Fruit fly (Drosophila melanogaster) whole organism, embryonic: ENCODE results near the gene CG44005.
A peak's percentile ranks its signal among the peaks of the same experiment; 100 is the strongest.

ENCODE experiments used
- Bgb ChIP-seq: fragments of 200-800 bp; sonication (Bioruptor generic); IDR thresholded peaks from 2 replicates; pipeline ENCODE4 v1.3.6; 2022; ENCODE audit warnings: missing biosample characterization, missing genetic modification characterization; ENCODE audit not compliant: partially characterized antibody
- Blimp-1 ChIP-seq: fragments of 200-800 bp; sonication (Bioruptor generic); optimal IDR thresholded peaks from 3 replicates; lab custom pipeline; 2018; ENCODE audit warnings: missing biosample characterization, missing genetic modification characterization, mild to moderate bottlenecking, moderate library complexity, missing genetic modification reagents
- CG10267 ChIP-seq: fragments of 200-800 bp; sonication (Bioruptor generic); optimal IDR thresholded peaks from 2 replicates; lab custom pipeline; 2018; ENCODE audit warnings: missing biosample characterization, mild to moderate bottlenecking, missing genetic modification characterization, moderate library complexity
- CG11093 ChIP-seq: fragments of 200-800 bp; sonication (Bioruptor generic); IDR thresholded peaks from 3 replicates; pipeline ENCODE4 v1.3.6; 2022; ENCODE audit warnings: missing biosample characterization, missing genetic modification characterization
- CG11696 ChIP-seq: fragments of 200-800 bp; sonication (Bioruptor generic); IDR thresholded peaks from 2 replicates; pipeline ENCODE4 v1.3.6; 2022; ENCODE audit warnings: missing biosample characterization, missing genetic modification characterization
- CG12236 ChIP-seq: fragments of 200-800 bp; sonication (Bioruptor generic); optimal IDR thresholded peaks from 2 replicates; lab custom pipeline; 2016; ENCODE audit warnings: missing biosample characterization, missing genetic modification characterization
- CG12391 ChIP-seq: fragments of 200-800 bp; sonication (Bioruptor generic); optimal IDR thresholded peaks from 3 replicates; lab custom pipeline; 2018; ENCODE audit warnings: missing biosample characterization, mild to moderate bottlenecking, missing genetic modification characterization, moderate library complexity
- CG13424 ChIP-seq: fragments of 200-800 bp; sonication (Bioruptor generic); optimal IDR thresholded peaks from 2 replicates; lab custom pipeline; 2019; ENCODE audit warnings: missing biosample characterization, mild to moderate bottlenecking, missing genetic modification characterization, moderate library complexity
- CG13624 ChIP-seq: fragments of 200-800 bp; sonication (Bioruptor generic); optimal IDR thresholded peaks from 2 replicates; lab custom pipeline; 2016; ENCODE audit warnings: missing biosample characterization, missing genetic modification characterization
- CG14667 ChIP-seq: fragments of 200-800 bp; sonication (Bioruptor generic); IDR thresholded peaks from 2 replicates; pipeline ENCODE4 v1.3.6; 2022; ENCODE audit warnings: missing biosample characterization, missing genetic modification characterization
- CG14710 ChIP-seq: fragments of 200-800 bp; sonication (Bioruptor generic); optimal IDR thresholded peaks from 3 replicates; lab custom pipeline; 2019; ENCODE audit warnings: missing biosample characterization, mild to moderate bottlenecking, missing genetic modification characterization, moderate library complexity
- CG14860 ChIP-seq: fragments of 200-800 bp; sonication (Bioruptor generic); IDR thresholded peaks from 3 replicates; pipeline ENCODE4 v1.3.6; 2022; ENCODE audit warnings: missing biosample characterization, missing genetic modification characterization; ENCODE audit not compliant: partially characterized antibody
- CG15601 ChIP-seq: fragments of 200-800 bp; sonication (Bioruptor generic); optimal IDR thresholded peaks from 3 replicates; lab custom pipeline; 2019; ENCODE audit warnings: missing biosample characterization, mild to moderate bottlenecking, missing genetic modification characterization, moderate library complexity
- CG1602 ChIP-seq: fragments of 200-800 bp; sonication (Bioruptor generic); optimal IDR thresholded peaks from 3 replicates; lab custom pipeline; 2016; ENCODE audit warnings: missing biosample characterization, missing genetic modification characterization
- CG1603 ChIP-seq: fragments of 200-800 bp; sonication (Bioruptor generic); optimal IDR thresholded peaks from 2 replicates; lab custom pipeline; 2019; ENCODE audit warnings: missing biosample characterization, mild to moderate bottlenecking, missing genetic modification characterization, moderate library complexity
- CG18262 ChIP-seq: fragments of 200-800 bp; optimal IDR thresholded peaks from 3 replicates; lab custom pipeline; 2019; ENCODE audit warnings: missing biosample characterization, mild to moderate bottlenecking, missing genetic modification characterization, moderate library complexity
- CG31441 ChIP-seq: fragments of 200-800 bp; sonication (Bioruptor generic); IDR thresholded peaks from 2 replicates; pipeline ENCODE4 v1.3.6; 2022; ENCODE audit warnings: missing biosample characterization, missing genetic modification characterization
- CG33557 ChIP-seq: fragments of 200-800 bp; sonication (Bioruptor generic); optimal IDR thresholded peaks from 2 replicates; lab custom pipeline; 2019; ENCODE audit warnings: missing biosample characterization, mild to moderate bottlenecking, missing genetic modification characterization, moderate library complexity
- CG7271 ChIP-seq: fragments of 200-800 bp; sonication (Bioruptor generic); optimal IDR thresholded peaks from 2 replicates; lab custom pipeline; 2018; ENCODE audit warnings: missing biosample characterization, mild to moderate bottlenecking, missing genetic modification characterization, moderate library complexity
- CG8388 ChIP-seq: fragments of 200-800 bp; sonication (Bioruptor generic); optimal IDR thresholded peaks from 2 replicates; lab custom pipeline; 2019; ENCODE audit warnings: missing biosample characterization, mild to moderate bottlenecking, missing genetic modification characterization, moderate library complexity
- CG9876 ChIP-seq: fragments of 200-800 bp; sonication (Bioruptor generic); optimal IDR thresholded peaks from 2 replicates; lab custom pipeline; 2016; ENCODE audit warnings: missing biosample characterization, missing genetic modification characterization
- Dad ChIP-seq: fragments of 200-800 bp; sonication (Bioruptor generic); optimal IDR thresholded peaks from 3 replicates; lab custom pipeline; 2016; ENCODE audit warnings: missing biosample characterization, missing genetic modification characterization
- Dbx ChIP-seq: fragments of 200-800 bp; sonication (Bioruptor generic); IDR thresholded peaks from 3 replicates; pipeline ENCODE4 v1.3.6; 2022; ENCODE audit warnings: missing biosample characterization, missing genetic modification characterization
- HLHmδ ChIP-seq: fragments of 200-800 bp; sonication (Bioruptor generic); optimal IDR thresholded peaks from 2 replicates; lab custom pipeline; 2018; ENCODE audit warnings: missing biosample characterization, mild to moderate bottlenecking, missing genetic modification characterization, moderate library complexity
- Hmx ChIP-seq: fragments of 200-800 bp; sonication (Bioruptor generic); optimal IDR thresholded peaks from 2 replicates; lab custom pipeline; 2016; ENCODE audit warnings: missing biosample characterization, missing genetic modification characterization
- Hr51 ChIP-seq, 2 experiments: fragments of 200-800 bp; sonication (Bioruptor generic); optimal IDR thresholded peaks; 2 replicates in 1 of 2; 3 replicates in 1 of 2; lab custom pipeline; 2016 to 2018; ENCODE audit warnings: missing biosample characterization in 2 of 2, missing genetic modification characterization in 2 of 2, mild to moderate bottlenecking in 1 of 2, moderate library complexity in 1 of 2
- Hr78 ChIP-seq, 2 experiments: fragments of 200-800 bp in 1 of 2; fragments of >200 bp in 1 of 2; sonication (Bioruptor generic) in 1 of 2; optimal IDR thresholded peaks; 2 replicates each; lab custom pipeline; 2017 to 2019; ENCODE audit warnings: missing biosample characterization in 2 of 2, missing genetic modification characterization in 2 of 2, mild to moderate bottlenecking in 1 of 2, moderate library complexity in 1 of 2
- Mes4 ChIP-seq: fragments of 200-800 bp; sonication (Bioruptor generic); optimal IDR thresholded peaks from 2 replicates; lab custom pipeline; 2016; ENCODE audit warnings: missing biosample characterization, missing genetic modification characterization
- Ptx1 ChIP-seq: fragments of 200-800 bp; sonication (Bioruptor generic); IDR thresholded peaks from 2 replicates; pipeline ENCODE4 v1.3.6; 2022; ENCODE audit warnings: missing biosample characterization, missing genetic modification characterization
- az2 ChIP-seq: fragments of 200-800 bp; sonication (Bioruptor generic); optimal IDR thresholded peaks from 3 replicates; lab custom pipeline; 2016; ENCODE audit warnings: missing biosample characterization, missing genetic modification characterization
- cwo ChIP-seq: fragments of 200-800 bp; sonication (Bioruptor generic); optimal IDR thresholded peaks from 3 replicates; lab custom pipeline; 2017; ENCODE audit warnings: missing biosample characterization, missing genetic modification characterization, mild to moderate bottlenecking, moderate library complexity, missing genetic modification reagents
- fd96Cb ChIP-seq: fragments of 200-800 bp; sonication (Bioruptor generic); optimal IDR thresholded peaks from 2 replicates; lab custom pipeline; 2018; ENCODE audit warnings: missing biosample characterization, mild to moderate bottlenecking, missing genetic modification characterization, moderate library complexity
- gem ChIP-seq: fragments of 200-800 bp; sonication (Bioruptor generic); optimal IDR thresholded peaks from 2 replicates; lab custom pipeline; 2019; ENCODE audit warnings: missing biosample characterization, mild to moderate bottlenecking, missing genetic modification characterization, moderate library complexity
- ken ChIP-seq: fragments of 200-800 bp; sonication (Bioruptor generic); IDR thresholded peaks from 3 replicates; pipeline ENCODE4 v1.3.6; 2022; ENCODE audit warnings: missing biosample characterization, missing genetic modification characterization
- nau ChIP-seq: fragments of 200-800 bp; sonication (Bioruptor generic); optimal IDR thresholded peaks from 3 replicates; lab custom pipeline; 2017; ENCODE audit warnings: missing biosample characterization, mild to moderate bottlenecking, missing genetic modification characterization, missing genetic modification reagents
- odd ChIP-seq: fragments of 200-800 bp; sonication (Bioruptor generic); optimal IDR thresholded peaks from 2 replicates; lab custom pipeline; 2017; ENCODE audit warnings: missing biosample characterization, mild to moderate bottlenecking, missing genetic modification characterization
- sens-2 ChIP-seq: fragments of 200-800 bp; sonication (Bioruptor generic); IDR thresholded peaks from 2 replicates; pipeline ENCODE4 v1.3.6; 2022; ENCODE audit warnings: missing biosample characterization, missing genetic modification characterization
- shn ChIP-seq: fragments of 200-800 bp; sonication (Bioruptor generic); optimal IDR thresholded peaks from 3 replicates; lab custom pipeline; 2016; ENCODE audit warnings: missing biosample characterization, missing genetic modification characterization
- sisA ChIP-seq: fragments of 200-800 bp; sonication (Bioruptor generic); IDR thresholded peaks from 2 replicates; pipeline ENCODE4 v1.3.6; 2022; ENCODE audit warnings: missing biosample characterization, missing genetic modification characterization
- slbo ChIP-seq: fragments of 200-800 bp; sonication (Bioruptor generic); IDR thresholded peaks from 2 replicates; pipeline ENCODE4 v1.3.6; 2022; ENCODE audit warnings: missing biosample characterization, missing genetic modification characterization
- tll ChIP-seq, 2 experiments: fragments of 200-800 bp in 1 of 2; fragments of >200 bp in 1 of 2; sonication (Bioruptor generic) in 1 of 2; optimal IDR thresholded peaks; 2 replicates each; lab custom pipeline; 2017 to 2019; ENCODE audit warnings: missing biosample characterization in 2 of 2, missing genetic modification characterization in 2 of 2, mild to moderate bottlenecking in 1 of 2, moderate library complexity in 1 of 2
- ttk ChIP-seq: fragments of 200-800 bp; sonication (Bioruptor generic); IDR thresholded peaks from 2 replicates; pipeline ENCODE4 v2.1.2; 2022; ENCODE audit warnings: missing biosample characterization, missing genetic modification characterization
- tup ChIP-seq: fragments of 200-800 bp; sonication (Bioruptor generic); optimal IDR thresholded peaks from 2 replicates; lab custom pipeline; 2016; ENCODE audit warnings: missing biosample characterization, mild to moderate bottlenecking, missing genetic modification characterization, moderate library complexity
- zen ChIP-seq: fragments of 200-800 bp; sonication (Bioruptor generic); optimal IDR thresholded peaks from 3 replicates; lab custom pipeline; 2018; ENCODE audit warnings: missing biosample characterization, mild to moderate bottlenecking, missing genetic modification characterization, moderate library complexity
- zen2 ChIP-seq: fragments of 200-800 bp; sonication (Bioruptor generic); IDR thresholded peaks from 3 replicates; pipeline ENCODE4 v1.3.6; 2022; ENCODE audit warnings: missing biosample characterization, missing genetic modification characterization; ENCODE audit not compliant: partially characterized antibody

CG44005 gene

DNA sequence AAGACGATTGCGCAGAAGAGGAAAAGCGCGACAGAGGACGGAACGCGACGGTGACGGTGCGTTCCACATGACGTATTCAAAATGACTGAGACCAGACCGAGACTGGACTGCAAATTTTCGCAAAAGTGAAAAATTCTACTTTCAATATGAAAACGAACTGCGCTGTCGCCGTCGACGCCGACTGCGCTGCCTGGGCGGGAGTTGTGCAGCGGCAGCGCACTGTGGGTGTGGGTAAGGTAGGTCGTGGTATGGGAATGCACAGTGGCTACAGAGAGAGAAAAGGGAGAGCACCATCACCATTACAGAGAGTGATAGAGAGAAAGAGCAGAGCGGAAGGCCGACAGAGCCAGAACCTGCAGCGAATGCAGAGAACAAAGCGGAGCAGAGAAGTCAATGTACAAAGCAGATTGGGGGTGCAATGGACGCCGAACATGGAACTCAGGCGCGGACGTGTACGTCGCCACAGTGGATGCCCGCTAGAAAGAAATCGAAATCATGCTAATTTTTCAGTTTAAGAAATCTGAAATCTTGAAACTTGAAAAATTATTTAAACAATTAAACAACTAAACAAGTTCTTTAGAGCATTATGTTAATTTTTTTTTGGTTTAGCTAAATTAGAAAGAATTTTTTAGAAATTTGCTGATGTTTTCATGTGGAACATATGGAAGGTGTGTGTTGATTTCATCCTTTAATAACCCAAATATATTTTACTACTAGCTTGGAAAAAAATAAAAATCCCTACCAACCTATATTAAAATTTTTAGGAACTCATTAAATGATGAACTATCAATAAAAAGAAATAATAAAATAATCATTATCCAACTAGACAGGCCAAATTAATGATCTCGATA lies 7.1 kb downstream of the CG44005 start, which contains the start of gene Eip75B (continued):
- no peak for TF ChIP-seq CG1602
- no peak for TF ChIP-seq shn
- no peak for TF ChIP-seq CG11696 (GFP tag; lab: Robert Waterston, UW)
- TF ChIP-seq tll (GFP tag; optimal IDR thresholded peaks at IDR 0.05; lab: Kevin White, UChicago), result no peak
- TF ChIP-seq, all 482 proteins: peak for 39

DNA sequence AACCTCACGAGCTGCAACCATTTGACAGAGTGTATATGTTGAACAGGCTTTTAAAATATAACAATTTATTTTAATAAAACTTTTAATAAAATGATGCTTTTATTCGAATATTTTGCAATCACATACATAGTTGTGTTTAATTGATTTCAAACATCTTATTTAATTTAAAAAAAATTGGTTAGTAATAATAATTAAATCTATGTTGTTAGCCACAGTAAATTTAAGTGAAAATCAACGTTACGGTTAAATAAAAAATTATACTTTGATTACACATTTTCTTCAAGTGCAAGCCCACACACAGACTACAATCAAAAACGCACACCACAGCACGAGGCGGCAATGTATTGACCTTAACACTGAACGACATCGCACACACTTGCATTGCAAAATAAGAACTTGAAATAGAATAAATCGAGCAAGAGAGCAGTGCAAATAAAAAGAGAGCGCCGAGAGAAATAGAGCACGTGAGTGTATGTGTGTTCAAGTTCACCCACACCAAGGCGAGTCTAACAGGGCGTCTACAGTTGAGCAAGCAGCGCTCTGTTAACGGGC lies 8.9 kb downstream of the CG44005 start:
- TF ChIP-seq CG7271 (tag; lab: Kevin White, UChicago), result no peak
- TF ChIP-seq cwo (GFP tag; lab: Kevin White, UChicago), result peak; percentile 27
- TF ChIP-seq CG13424 (tag; lab: Kevin White, UChicago), result peak; percentile 44
- TF ChIP-seq CG12391 (tag; lab: Kevin White, UChicago), result peak; percentile 56
- peak; percentile 21 for TF ChIP-seq fd96Cb
- no peak for TF ChIP-seq sens-2 (GFP tag; lab: Robert Waterston, UW)
- no peak for TF ChIP-seq Bgb (GFP tag; lab: Robert Waterston, UW)
- TF ChIP-seq nau (GFP tag; lab: Kevin White, UChicago), result no peak
- TF ChIP-seq Dbx (GFP tag; lab: Robert Waterston, UW), result no peak
- no peak for TF ChIP-seq zen2 (GFP tag; lab: Robert Waterston, UW)
- TF ChIP-seq Mes4 (GFP tag; lab: Kevin White, UChicago), result no peak
- TF ChIP-seq Ptx1, result 0 out of 2 replicates have a peak, but pooled peaks have one; percentile 24
- peak; percentile 17 for TF ChIP-seq CG8388 (GFP tag; lab: Kevin White, UChicago)
- no peak for TF ChIP-seq Hmx (GFP tag; lab: Kevin White, UChicago)
- peak in 1 of 2 experiments; percentile 4 for TF ChIP-seq Hr78 (GFP tag; optimal IDR thresholded peaks at IDR 0.05; lab: Kevin White, UChicago)
- no peak for TF ChIP-seq HLHmδ (GFP tag; lab: Kevin White, UChicago)
- peak; percentile 17 for TF ChIP-seq odd (GFP tag; lab: Kevin White, UChicago)
- no peak for TF ChIP-seq ttk
- no peak for TF ChIP-seq CG9876
- TF ChIP-seq gem (tag; lab: Kevin White, UChicago), result peak; percentile 74
- TF ChIP-seq CG13624 (GFP tag; lab: Kevin White, UChicago), result no peak
- no peak for TF ChIP-seq ken (GFP tag; lab: Robert Waterston, UW)
- no peak for TF ChIP-seq tup (GFP tag; lab: Kevin White, UChicago)
- TF ChIP-seq slbo (GFP tag; lab: Robert Waterston, UW), result peak; percentile 46
- TF ChIP-seq CG14667 (GFP tag; lab: Robert Waterston, UW), result no peak
- peak in 1 of 2 experiments; percentile 32 for TF ChIP-seq Hr51 (GFP tag; optimal IDR thresholded peaks at IDR 0.05; lab: Kevin White, UChicago)
- peak; percentile 28 for TF ChIP-seq CG33557 (GFP tag; lab: Kevin White, UChicago)
- TF ChIP-seq CG10267, result peak; percentile 45
- peak; percentile 55; the same call in 1 of the 2 replicates for TF ChIP-seq CG31441 (GFP tag; lab: Robert Waterston, UW)
- no peak for TF ChIP-seq CG1603 (tag; lab: Kevin White, UChicago)
- TF ChIP-seq CG18262 (tag; lab: Kevin White, UChicago), result peak; percentile 58
- peak; percentile 35 for TF ChIP-seq Blimp-1 (GFP tag; lab: Kevin White, UChicago)
- TF ChIP-seq Dad, result no peak
- TF ChIP-seq sisA (GFP tag; lab: Robert Waterston, UW), result no peak
- no peak for TF ChIP-seq CG11093 (GFP tag; lab: Robert Waterston, UW)
- TF ChIP-seq az2 (GFP tag; lab: Kevin White, UChicago), result peak; percentile 28
- peak; percentile 41 for TF ChIP-seq CG14710 (tag; lab: Kevin White, UChicago)
- peak; percentile 17 for TF ChIP-seq CG15601
- no peak for TF ChIP-seq CG12236 (GFP tag; lab: Kevin White, UChicago)
- no peak for TF ChIP-seq CG14860 (GFP tag; lab: Robert Waterston, UW)
- no peak for TF ChIP-seq zen (tag; lab: Kevin White, UChicago)
